Worm (Caenorhabditis elegans) whole organism, mixed stage, embryonic: ENCODE data around the gene rpn-1.
A peak's percentile ranks its signal among the peaks of the same experiment; 100 is the strongest.

ENCODE experiments used
- M03D4.4 ChIP-seq: sonication (generic microtip); optimal IDR thresholded peaks from 2 replicates; lab custom pipeline; 2017; ENCODE audit warnings: mild to moderate bottlenecking, missing genetic modification characterization, missing compliant biosample characterization
- bed-3 ChIP-seq: fragments of 200-800 bp; sonication (Bioruptor generic); optimal IDR thresholded peaks from 3 replicates; lab custom pipeline; 2018; ENCODE audit warnings: mild to moderate bottlenecking, missing genetic modification characterization, moderate library complexity, missing compliant biosample characterization
- blmp-1 ChIP-seq: fragments of 150-350 bp; optimal IDR thresholded peaks from 2 replicates; lab custom pipeline; 2014; ENCODE audit warnings: missing biosample characterization, missing genetic modification characterization
- ceh-43 ChIP-seq: fragments of 200-800 bp; sonication (Bioruptor generic); optimal IDR thresholded peaks from 2 replicates; lab custom pipeline; 2018; ENCODE audit warnings: mild to moderate bottlenecking, missing genetic modification characterization, moderate library complexity, missing compliant biosample characterization
- ceh-83 ChIP-seq: fragments of 200-800 bp; sonication (Bioruptor generic); optimal IDR thresholded peaks from 2 replicates; lab custom pipeline; 2018; ENCODE audit warnings: mild to moderate bottlenecking, missing genetic modification characterization, missing compliant biosample characterization
- ces-1 ChIP-seq: fragments of 150-350 bp; optimal IDR thresholded peaks from 2 replicates; lab custom pipeline; 2014; ENCODE audit warnings: missing biosample characterization, missing genetic modification reagents, missing genetic modification characterization
- cnd-1 ChIP-seq: fragments of 200-800 bp; sonication (Bioruptor generic); optimal IDR thresholded peaks from 2 replicates; lab custom pipeline; 2018; ENCODE audit warnings: mild to moderate bottlenecking, missing genetic modification characterization, missing compliant biosample characterization
- drap-1 ChIP-seq: fragments of 200-800 bp; sonication (Bioruptor generic); optimal IDR thresholded peaks from 3 replicates; lab custom pipeline; 2018; ENCODE audit warnings: mild to moderate bottlenecking, missing genetic modification characterization, missing compliant biosample characterization
- elt-1 ChIP-seq: sonication (generic microtip); optimal IDR thresholded peaks from 2 replicates; lab custom pipeline; 2017; ENCODE audit warnings: missing genetic modification characterization, mild to moderate bottlenecking, missing compliant biosample characterization, antibody characterized with exemption, moderate library complexity, borderline replicate concordance; ENCODE audit not compliant: insufficient read depth
- elt-3 ChIP-seq: fragments of 150-350 bp; optimal IDR thresholded peaks from 2 replicates; lab custom pipeline; 2014; ENCODE audit warnings: missing biosample characterization, missing genetic modification characterization
- flh-1 ChIP-seq: fragments of 200-800 bp; sonication (Bioruptor generic); optimal IDR thresholded peaks from 2 replicates; lab custom pipeline; 2018; ENCODE audit warnings: mild to moderate bottlenecking, missing genetic modification characterization, moderate library complexity, missing compliant biosample characterization
- ham-2 ChIP-seq: fragments of 200-800 bp; sonication (Bioruptor generic); optimal IDR thresholded peaks from 2 replicates; lab custom pipeline; 2018; ENCODE audit warnings: mild to moderate bottlenecking, missing genetic modification characterization, missing compliant biosample characterization
- hlh-1 ChIP-seq: fragments of 150-350 bp; optimal IDR thresholded peaks from 2 replicates; lab custom pipeline; 2014; ENCODE audit warnings: missing biosample characterization, missing genetic modification reagents, missing genetic modification characterization
- lin-32 ChIP-seq: fragments of 200-800 bp; sonication (Bioruptor generic); optimal IDR thresholded peaks from 2 replicates; lab custom pipeline; 2018; ENCODE audit warnings: mild to moderate bottlenecking, missing genetic modification characterization, missing compliant biosample characterization
- lsy-2 ChIP-seq: fragments of 150-350 bp; optimal IDR thresholded peaks from 2 replicates; lab custom pipeline; 2014; ENCODE audit warnings: missing biosample characterization, missing genetic modification characterization
- mab-5 ChIP-seq: fragments of 150-350 bp; optimal IDR thresholded peaks from 2 replicates; lab custom pipeline; 2014; ENCODE audit warnings: missing biosample characterization, missing genetic modification characterization
- mep-1 ChIP-seq: fragments of 150-350 bp; optimal IDR thresholded peaks from 2 replicates; lab custom pipeline; 2017; ENCODE audit warnings: missing biosample characterization, missing genetic modification reagents, missing genetic modification characterization, inconsistent platforms
- mls-2 ChIP-seq: sonication (generic microtip); optimal IDR thresholded peaks from 2 replicates; lab custom pipeline; 2016; ENCODE audit warnings: mild to moderate bottlenecking, missing genetic modification characterization, moderate library complexity, missing compliant biosample characterization
- nhr-2 ChIP-seq: fragments of 150-350 bp; optimal IDR thresholded peaks from 2 replicates; lab custom pipeline; 2014; ENCODE audit warnings: missing biosample characterization, missing genetic modification characterization
- nhr-237 ChIP-seq: fragments of 150-350 bp; optimal IDR thresholded peaks from 2 replicates; lab custom pipeline; 2014; ENCODE audit warnings: missing biosample characterization, missing genetic modification characterization
- nhr-28 ChIP-seq: fragments of 150-350 bp; optimal IDR thresholded peaks from 2 replicates; lab custom pipeline; 2014; ENCODE audit warnings: missing biosample characterization, missing genetic modification characterization
- nhr-76 ChIP-seq: sonication (generic microtip); optimal IDR thresholded peaks from 2 replicates; lab custom pipeline; 2017; ENCODE audit warnings: missing biosample characterization, missing genetic modification characterization
- pha-4 ChIP-seq: fragments of 150-350 bp; optimal IDR thresholded peaks from 2 replicates; lab custom pipeline; 2018; ENCODE audit warnings: missing biosample characterization, missing genetic modification reagents, missing genetic modification characterization
- sem-2 ChIP-seq: fragments of 200-800 bp; sonication (Bioruptor generic); optimal IDR thresholded peaks from 2 replicates; lab custom pipeline; 2018; ENCODE audit warnings: mild to moderate bottlenecking, missing genetic modification characterization, missing compliant biosample characterization
- snpc-4 ChIP-seq: fragments of 150-350 bp; optimal IDR thresholded peaks from 2 replicates; lab custom pipeline; 2014; ENCODE audit warnings: missing biosample characterization, missing genetic modification characterization
- sptf-1 ChIP-seq: sonication (generic microtip); optimal IDR thresholded peaks from 2 replicates; lab custom pipeline; 2017; ENCODE audit warnings: mild to moderate bottlenecking, missing genetic modification characterization, moderate library complexity, missing compliant biosample characterization
- tbx-8 ChIP-seq: fragments of 200-800 bp; sonication (Bioruptor generic); optimal IDR thresholded peaks from 2 replicates; lab custom pipeline; 2018; ENCODE audit warnings: mild to moderate bottlenecking, missing genetic modification characterization, moderate library complexity, missing compliant biosample characterization
- unc-39 ChIP-seq: fragments of 150-350 bp; optimal IDR thresholded peaks from 2 replicates; lab custom pipeline; 2014; ENCODE audit warnings: missing biosample characterization, missing genetic modification characterization
- unc-62 ChIP-seq: fragments of 150-350 bp; optimal IDR thresholded peaks from 2 replicates; lab custom pipeline; 2014; ENCODE audit warnings: missing biosample characterization, missing genetic modification reagents, missing genetic modification characterization
- ztf-11 ChIP-seq: fragments of 150-350 bp; optimal IDR thresholded peaks from 2 replicates; lab custom pipeline; 2014; ENCODE audit warnings: missing biosample characterization, missing genetic modification characterization

The rpn-1 gene

DNA sequence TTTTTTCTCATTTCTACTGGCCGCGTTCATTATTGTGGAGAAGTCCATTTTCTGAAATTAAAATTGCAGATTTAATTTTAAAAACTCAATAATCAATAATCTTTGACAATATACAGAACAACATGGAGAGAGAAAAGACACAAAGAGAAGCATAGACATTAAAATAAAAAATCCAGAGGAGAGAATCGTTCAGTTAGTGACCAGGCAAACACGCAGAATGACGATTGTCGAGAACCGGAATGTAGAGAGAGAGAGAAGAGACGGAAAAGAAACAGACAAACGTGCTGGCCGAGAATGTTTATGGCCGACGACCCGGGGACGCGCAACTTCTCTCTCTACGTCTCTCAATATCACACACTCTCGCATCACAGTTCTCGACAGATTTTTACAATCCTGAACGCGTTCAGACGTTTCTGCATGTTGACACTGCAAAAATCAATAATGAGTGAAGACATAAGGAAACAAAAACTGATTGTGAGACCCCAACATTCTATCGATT lies 22.1 kb downstream of the rpn-1 start, which contains the start of the genes T05A12.3 and T05A12.4:
Gene T05A12.3 (minus strand): TSS at position 51 of the 499 bp plus-strand sequence.
Gene T05A12.4 (plus strand): TSS at position 348 of the 499 bp plus-strand sequence.
- TF ChIP-seq ces-1 (peak; percentile 5), mls-2 (tag; lab: Kevin White, UChicago) (no peak), mep-1 (tag; lab: Kevin White, UChicago) (no peak), drap-1 (GFP tag; lab: Kevin White, UChicago) (peak; percentile 27), sem-2 (GFP tag; lab: Kevin White, UChicago) (no peak), unc-39 (tag; lab: Kevin White, UChicago) (no peak), lsy-2 (tag; lab: Kevin White, UChicago) (peak; percentile 24), bed-3 (GFP tag; lab: Kevin White, UChicago) (no peak), ceh-83 (GFP tag; lab: Kevin White, UChicago) (no peak)

DNA sequence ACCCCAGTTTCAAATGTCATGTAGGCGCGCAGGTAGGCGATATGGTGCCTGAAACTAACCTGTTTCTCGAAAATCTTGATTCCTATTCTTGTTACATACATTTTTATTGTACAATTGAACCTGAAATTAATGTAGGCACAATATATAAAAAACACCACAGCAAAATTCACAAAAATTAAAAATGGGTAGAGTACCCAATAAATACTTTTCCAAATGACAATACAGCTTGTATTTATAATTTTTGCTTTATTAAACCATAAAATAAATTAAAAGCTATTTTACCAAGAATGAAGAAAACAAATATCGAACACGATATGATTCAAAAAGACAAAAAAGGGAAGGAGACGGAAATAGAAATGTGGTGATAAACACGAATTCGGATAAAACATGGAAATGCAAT lies 26.4 kb downstream of the rpn-1 start, which contains the start of gene tre-2:
Gene tre-2 (minus strand): TSS at position 101 of the 400 bp plus-strand sequence.
- TF ChIP-seq nhr-237 (tag; lab: Kevin White, UChicago) = no peak
- TF ChIP-seq flh-1 = no peak
- TF ChIP-seq ztf-11 (tag; lab: Kevin White, UChicago) = no peak
- no peak for TF ChIP-seq nhr-76 (tag; lab: Kevin White, UChicago)
- TF ChIP-seq sptf-1 (tag; lab: Kevin White, UChicago) = no peak
- TF ChIP-seq bed-3 (GFP tag; lab: Kevin White, UChicago) = no peak
- no peak for TF ChIP-seq hlh-1 (tag; lab: Kevin White, UChicago)
- TF ChIP-seq unc-62 = no peak
- no peak for TF ChIP-seq unc-39 (tag; lab: Kevin White, UChicago)
- TF ChIP-seq elt-3 = no peak
- TF ChIP-seq ham-2 = no peak
- TF ChIP-seq mep-1 (tag; lab: Kevin White, UChicago) = no peak
- no peak for TF ChIP-seq lin-32 (GFP tag; lab: Kevin White, UChicago)
- no peak for TF ChIP-seq elt-1 (tag; lab: Kevin White, UChicago)
- no peak for TF ChIP-seq pha-4 (tag; lab: Kevin White, UChicago)
- TF ChIP-seq mls-2 (tag; lab: Kevin White, UChicago) = no peak
- TF ChIP-seq ceh-83 (GFP tag; lab: Kevin White, UChicago) = no peak
- TF ChIP-seq cnd-1 = no peak
- TF ChIP-seq blmp-1 (tag; lab: Kevin White, UChicago) = no peak
- TF ChIP-seq ces-1 = no peak

DNA sequence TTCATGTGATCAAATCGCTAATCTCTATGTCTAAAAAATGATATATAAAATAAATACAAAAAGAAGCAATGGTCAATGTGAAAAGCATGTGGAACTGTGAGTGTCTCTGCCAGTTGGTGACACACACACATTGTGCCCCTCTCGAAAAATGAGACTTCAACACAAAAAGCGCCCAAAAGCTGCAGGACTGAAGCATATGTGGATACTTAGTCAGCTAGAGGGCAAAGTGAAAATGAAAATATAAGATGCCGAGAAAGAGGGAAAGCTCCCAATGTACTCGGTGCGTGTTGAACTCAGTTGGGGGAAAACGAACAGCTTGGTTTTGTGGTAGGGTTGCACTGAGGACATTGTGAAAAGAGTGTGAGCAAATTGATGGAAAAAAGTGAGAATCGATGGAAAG lies 28.5 kb downstream of the rpn-1 start:
- TF ChIP-seq elt-1 (tag; lab: Kevin White, UChicago) (no peak), nhr-2 (no peak), unc-62 (peak; percentile 21), hlh-1 (tag; lab: Kevin White, UChicago) (peak; percentile 45), ces-1 (peak; percentile 57)

DNA sequence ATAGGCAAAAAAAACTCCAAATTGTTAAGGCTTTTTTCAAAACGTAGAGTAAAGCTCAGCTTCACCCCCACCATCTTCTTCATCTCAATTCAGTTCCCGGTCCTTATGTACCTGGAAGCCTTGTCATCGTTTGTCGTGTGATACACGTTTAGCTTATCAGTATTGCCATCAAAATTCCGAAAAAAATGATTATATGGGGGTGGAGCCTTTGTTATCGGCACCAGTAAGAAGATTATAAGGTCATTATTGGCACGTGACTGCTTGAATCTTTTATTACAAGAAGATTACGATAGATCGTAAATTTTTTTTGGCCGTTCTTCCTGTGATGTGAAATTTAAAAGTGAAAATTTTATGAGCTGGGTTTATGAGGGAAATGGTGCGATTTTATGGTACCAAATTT lies 29.3 kb downstream of the rpn-1 start:
- TF ChIP-seq nhr-76 (tag; lab: Kevin White, UChicago) = no peak
- TF ChIP-seq hlh-1 (tag; lab: Kevin White, UChicago) = no peak
- TF ChIP-seq lin-32 (GFP tag; lab: Kevin White, UChicago) = no peak
- TF ChIP-seq unc-39 (tag; lab: Kevin White, UChicago) = no peak
- no peak for TF ChIP-seq ces-1
- TF ChIP-seq nhr-237 (tag; lab: Kevin White, UChicago) = no peak
- no peak for TF ChIP-seq ceh-43 (GFP tag; lab: Kevin White, UChicago)
- no peak for TF ChIP-seq flh-1
- no peak for TF ChIP-seq lsy-2 (tag; lab: Kevin White, UChicago)
- no peak for TF ChIP-seq tbx-8 (GFP tag; lab: Kevin White, UChicago)
- no peak for TF ChIP-seq M03D4.4
- TF ChIP-seq elt-3 = no peak
- no peak for TF ChIP-seq elt-1 (tag; lab: Kevin White, UChicago)
- no peak for TF ChIP-seq nhr-2
- TF ChIP-seq sptf-1 (tag; lab: Kevin White, UChicago) = no peak
- no peak for TF ChIP-seq snpc-4 (tag; lab: Kevin White, UChicago)
- TF ChIP-seq drap-1 (GFP tag; lab: Kevin White, UChicago) = no peak
- TF ChIP-seq mls-2 (tag; lab: Kevin White, UChicago) = no peak

DNA sequence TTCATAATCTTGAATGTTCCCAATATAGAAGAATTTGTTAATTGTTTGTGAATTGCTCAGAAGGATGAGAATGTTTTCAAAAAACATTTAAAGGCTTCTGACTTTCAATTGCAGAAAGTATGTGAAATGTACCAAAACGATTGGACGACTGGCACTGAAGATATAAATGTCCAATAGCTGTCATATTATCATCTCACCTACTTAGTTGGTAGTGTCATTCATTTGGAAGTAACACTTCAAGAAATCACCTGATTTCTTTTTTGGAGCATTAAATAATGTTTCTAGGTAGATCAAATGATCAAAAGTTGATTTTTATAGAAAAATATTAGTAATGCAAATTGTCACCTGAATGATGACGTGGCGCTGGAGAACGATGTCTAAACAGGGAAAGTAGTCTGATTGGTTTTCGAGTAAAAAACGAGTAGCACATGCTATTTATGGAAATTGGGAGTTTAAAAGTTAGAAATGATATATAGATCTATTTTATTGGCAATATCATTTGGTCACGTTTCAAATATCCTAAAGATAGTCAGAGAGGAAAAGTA lies 30.0 kb downstream of the rpn-1 start:
- TF ChIP-seq nhr-2 = no peak
- no peak for TF ChIP-seq elt-1 (tag; lab: Kevin White, UChicago)
- no peak for TF ChIP-seq nhr-28 (tag; lab: Kevin White, UChicago)
- TF ChIP-seq sem-2 (GFP tag; lab: Kevin White, UChicago) = no peak
- no peak for TF ChIP-seq mab-5 (tag; lab: Kevin White, UChicago)
- no peak for TF ChIP-seq blmp-1 (tag; lab: Kevin White, UChicago)
- TF ChIP-seq, all 35 proteins: peak for 0
